Worm (Caenorhabditis elegans) whole organism, L4 larva: ENCODE data around the gene T23F6.3.

Experiments used
- F26F4.8 ChIP-seq: fragments of 200-800 bp; sonication (Bioruptor generic); conservative IDR thresholded peaks from 2 replicates; pipeline ENCODE4 v1.3.6; 2022; ENCODE audit warnings: missing genetic modification characterization, missing compliant biosample characterization
- F37D6.2 ChIP-seq: sonication (generic microtip); optimal IDR thresholded peaks from 2 replicates; lab custom pipeline; 2016; ENCODE audit warnings: mild to moderate bottlenecking, missing genetic modification characterization, missing compliant biosample characterization
- F49E8.2 ChIP-seq: sonication (generic microtip); optimal IDR thresholded peaks from 2 replicates; lab custom pipeline; 2016; ENCODE audit warnings: missing compliant biosample characterization, mild to moderate bottlenecking, missing genetic modification characterization, borderline replicate concordance
- R02D3.7 ChIP-seq: fragments of 150-350 bp; sonication (generic microtip); optimal IDR thresholded peaks from 3 replicates; lab custom pipeline; 2014; ENCODE audit warnings: missing biosample characterization, missing genetic modification characterization
- T20F7.1 ChIP-seq: fragments of 200-800 bp; sonication (Bioruptor generic); optimal IDR thresholded peaks from 2 replicates; lab custom pipeline; 2018; ENCODE audit warnings: mild to moderate bottlenecking, missing genetic modification characterization, missing compliant biosample characterization
- Y105C5A.15 ChIP-seq: fragments of 200-800 bp; sonication (Bioruptor generic); IDR thresholded peaks from 2 replicates; pipeline ENCODE4 v1.3.6; 2022; ENCODE audit warnings: missing genetic modification characterization, missing compliant biosample characterization
- Y5F2A.4 ChIP-seq: fragments of 200-800 bp; sonication (Bioruptor generic); optimal IDR thresholded peaks from 2 replicates; lab custom pipeline; 2018; ENCODE audit warnings: mild to moderate bottlenecking, missing genetic modification characterization, missing compliant biosample characterization
- Y75B8A.6 ChIP-seq: fragments of 200-800 bp; sonication (Bioruptor generic); IDR thresholded peaks from 2 replicates; pipeline ENCODE4 v1.3.6; 2022; ENCODE audit warnings: missing genetic modification reagents, missing genetic modification characterization, missing compliant biosample characterization
- ZK337.2 ChIP-seq: fragments of 200-800 bp; sonication (Bioruptor generic); IDR thresholded peaks from 2 replicates; pipeline ENCODE4 v1.3.6; 2022; ENCODE audit warnings: missing genetic modification reagents, missing genetic modification characterization, missing compliant biosample characterization
- aly-2 ChIP-seq: sonication (generic microtip); optimal IDR thresholded peaks from 2 replicates; lab custom pipeline; 2018; ENCODE audit warnings: missing biosample characterization, missing genetic modification characterization
- arid-1 ChIP-seq: fragments of 200-800 bp; sonication (Bioruptor generic); conservative IDR thresholded peaks from 2 replicates; pipeline ENCODE4 v1.3.6; 2022; ENCODE audit warnings: missing genetic modification reagents, missing genetic modification characterization, missing compliant biosample characterization
- ceh-44 ChIP-seq: fragments of 200-800 bp; sonication (Bioruptor generic); IDR thresholded peaks from 2 replicates; pipeline ENCODE4 v1.3.6; 2022; ENCODE audit warnings: missing genetic modification reagents, missing genetic modification characterization, missing compliant biosample characterization
- ces-1 ChIP-seq: fragments of 150-350 bp; sonication (generic microtip); optimal IDR thresholded peaks from 4 replicates; lab custom pipeline; 2014; ENCODE audit warnings: missing biosample characterization, missing genetic modification reagents, missing genetic modification characterization
- daf-16 ChIP-seq, 3 experiments: sonication (generic microtip); optimal IDR thresholded peaks; 2 replicates each; lab custom pipeline; 2016 to 2017; ENCODE audit warnings: missing genetic modification characterization in 3 of 3, missing genetic modification reagents in 3 of 3, mild to moderate bottlenecking in 2 of 3, missing compliant biosample characterization in 2 of 3, missing biosample characterization in 1 of 3, moderate library complexity in 1 of 3
- dmd-6 ChIP-seq: fragments of 200-800 bp; sonication (Bioruptor generic); IDR thresholded peaks from 2 replicates; pipeline ENCODE4 v1.3.6; 2022; ENCODE audit warnings: missing genetic modification reagents, missing genetic modification characterization, missing compliant biosample characterization
- dmd-9 ChIP-seq: fragments of 200-800 bp; sonication (Bioruptor generic); IDR thresholded peaks from 2 replicates; pipeline ENCODE4 v1.3.6; 2022; ENCODE audit warnings: missing genetic modification reagents, missing genetic modification characterization, missing compliant biosample characterization
- fkh-10 ChIP-seq: fragments of 150-350 bp; optimal IDR thresholded peaks from 2 replicates; lab custom pipeline; 2014; ENCODE audit warnings: missing biosample characterization, missing genetic modification reagents, missing genetic modification characterization
- gei-8 ChIP-seq: fragments of 200-800 bp; sonication (Bioruptor generic); optimal IDR thresholded peaks from 2 replicates; lab custom pipeline; 2018; ENCODE audit warnings: mild to moderate bottlenecking, missing genetic modification characterization, missing compliant biosample characterization
- hif-1 ChIP-seq, 2 experiments: sonication (generic microtip); optimal IDR thresholded peaks; 2 replicates each; lab custom pipeline; 2016 to 2017; ENCODE audit warnings: missing compliant biosample characterization in 2 of 2, missing genetic modification characterization in 2 of 2, missing genetic modification reagents in 2 of 2, missing genotype in 2 of 2, mild to moderate bottlenecking in 1 of 2
- hlh-11 ChIP-seq: fragments of 200-800 bp; sonication (Bioruptor generic); optimal IDR thresholded peaks from 2 replicates; lab custom pipeline; 2018; ENCODE audit warnings: mild to moderate bottlenecking, missing genetic modification characterization, missing compliant biosample characterization
- hmg-1.1 ChIP-seq: fragments of 200-800 bp; sonication (Bioruptor generic); IDR thresholded peaks from 2 replicates; pipeline ENCODE4 v1.3.6; 2022; ENCODE audit warnings: missing genetic modification reagents, missing genetic modification characterization, missing compliant biosample characterization
- lin-1 ChIP-seq: fragments of 200-800 bp; sonication (Bioruptor generic); IDR thresholded peaks from 2 replicates; pipeline ENCODE4 v1.3.6; 2022; ENCODE audit warnings: missing genetic modification reagents, missing genetic modification characterization, missing compliant biosample characterization
- lin-13 ChIP-seq: fragments of 150-350 bp; optimal IDR thresholded peaks from 2 replicates; lab custom pipeline; 2014; ENCODE audit warnings: missing biosample characterization, missing genetic modification reagents, missing genetic modification characterization
- lsy-2 ChIP-seq, 2 experiments: fragments of 150-350 bp in 1 of 2; sonication (generic microtip) in 1 of 2; optimal IDR thresholded peaks; 2 replicates each; lab custom pipeline; 2014 to 2017; ENCODE audit warnings: missing biosample characterization in 2 of 2, missing genetic modification characterization in 2 of 2
- madf-9 ChIP-seq: fragments of 200-800 bp; sonication (Bioruptor generic); conservative IDR thresholded peaks from 2 replicates; pipeline ENCODE4 v1.3.6; 2022; ENCODE audit warnings: missing genetic modification reagents, missing genetic modification characterization, missing compliant biosample characterization
- mes-2 ChIP-seq: sonication (generic microtip); optimal IDR thresholded peaks from 2 replicates; lab custom pipeline; 2016; ENCODE audit warnings: missing genotype, mild to moderate bottlenecking, missing genetic modification characterization, missing compliant biosample characterization; ENCODE audit not compliant: poor library complexity, severe bottlenecking
- mxl-2 ChIP-seq: fragments of 200-800 bp; sonication (Bioruptor generic); conservative IDR thresholded peaks from 2 replicates; pipeline ENCODE4 v1.3.6; 2022; ENCODE audit warnings: missing genetic modification reagents, missing genetic modification characterization, missing compliant biosample characterization
- mxl-3 ChIP-seq: fragments of 200-800 bp; sonication (Bioruptor generic); optimal IDR thresholded peaks from 2 replicates; lab custom pipeline; 2018; ENCODE audit warnings: mild to moderate bottlenecking, missing genetic modification characterization, missing compliant biosample characterization
- nhr-237 ChIP-seq: sonication (generic microtip); optimal IDR thresholded peaks from 2 replicates; lab custom pipeline; 2017; ENCODE audit warnings: missing biosample characterization, missing genetic modification characterization
- nhr-28 ChIP-seq: fragments of 150-350 bp; optimal IDR thresholded peaks from 2 replicates; lab custom pipeline; 2014; ENCODE audit warnings: missing biosample characterization, missing genetic modification characterization
- nhr-41 ChIP-seq: fragments of 200-800 bp; sonication (Bioruptor generic); IDR thresholded peaks from 2 replicates; pipeline ENCODE4 v1.3.6; 2022; ENCODE audit warnings: missing genetic modification reagents, missing genetic modification characterization, missing compliant biosample characterization
- nhr-42 ChIP-seq: fragments of 200-800 bp; sonication (Bioruptor generic); IDR thresholded peaks from 2 replicates; pipeline ENCODE4 v1.3.6; 2022; ENCODE audit warnings: missing genetic modification characterization, missing compliant biosample characterization
- nhr-6 ChIP-seq: fragments of 150-350 bp; optimal IDR thresholded peaks from 2 replicates; lab custom pipeline; 2014; ENCODE audit warnings: missing biosample characterization, missing genetic modification characterization
- nhr-76 ChIP-seq: fragments of 150-350 bp; optimal IDR thresholded peaks from 2 replicates; lab custom pipeline; 2014; ENCODE audit warnings: missing biosample characterization, missing genetic modification characterization
- nhr-77 ChIP-seq: fragments of 150-350 bp; optimal IDR thresholded peaks from 2 replicates; lab custom pipeline; 2014; ENCODE audit warnings: missing biosample characterization, missing genetic modification characterization
- pha-4 ChIP-seq, 2 experiments: fragments of 150-350 bp in 1 of 2; fragments of 200-800 bp in 1 of 2; sonication (Bioruptor generic) in 1 of 2; IDR thresholded peaks in 1 of 2; optimal IDR thresholded peaks in 1 of 2; 2 replicates each; pipeline versions ENCODE4 v1.3.6 to Lab custom; 2014 to 2022; ENCODE audit warnings: missing genetic modification characterization in 2 of 2, missing genetic modification reagents in 2 of 2, missing biosample characterization in 1 of 2, missing compliant biosample characterization in 1 of 2
- php-3 ChIP-seq: fragments of 200-800 bp; sonication (Bioruptor generic); IDR thresholded peaks from 2 replicates; pipeline ENCODE4 v1.3.6; 2022; ENCODE audit warnings: missing genetic modification reagents, missing genetic modification characterization, missing compliant biosample characterization
- pqm-1 ChIP-seq: sonication (generic microtip); optimal IDR thresholded peaks from 2 replicates; lab custom pipeline; 2017; ENCODE audit warnings: missing biosample characterization, missing genetic modification characterization
- rbr-2 ChIP-seq: sonication (generic microtip); optimal IDR thresholded peaks from 2 replicates; lab custom pipeline; 2016; ENCODE audit warnings: missing genotype, missing genetic modification characterization, missing compliant biosample characterization
- sdz-12 ChIP-seq: fragments of 200-800 bp; sonication (Bioruptor generic); optimal IDR thresholded peaks from 2 replicates; lab custom pipeline; 2018; ENCODE audit warnings: mild to moderate bottlenecking, missing genetic modification characterization, missing compliant biosample characterization
- skn-1 ChIP-seq: fragments of 150-350 bp; optimal IDR thresholded peaks from 2 replicates; lab custom pipeline; 2014; ENCODE audit warnings: missing biosample characterization, missing genetic modification characterization
- spr-3 ChIP-seq: fragments of 200-800 bp; sonication (Bioruptor generic); optimal IDR thresholded peaks from 2 replicates; lab custom pipeline; 2018; ENCODE audit warnings: mild to moderate bottlenecking, missing genetic modification characterization, missing compliant biosample characterization
- tag-97 ChIP-seq: fragments of 200-800 bp; sonication (Bioruptor generic); IDR thresholded peaks from 2 replicates; pipeline ENCODE4 v1.3.6; 2022; ENCODE audit warnings: missing genetic modification characterization, missing compliant biosample characterization
- tra-1 ChIP-seq: fragments of 200-800 bp; sonication (Bioruptor generic); IDR thresholded peaks from 2 replicates; pipeline ENCODE4 v1.3.6; 2022; ENCODE audit warnings: missing genetic modification reagents, missing genetic modification characterization, missing compliant biosample characterization
- unc-62 ChIP-seq, 3 experiments: fragments of 150-350 bp in 1 of 3; sonication (generic microtip); optimal IDR thresholded peaks in 2 of 3; peaks in 1 of 3; 1 replicate in 1 of 3; 2 replicates in 2 of 3; lab custom pipeline; 2014 to 2017; ENCODE audit warnings: missing biosample characterization in 3 of 3, missing genetic modification characterization in 3 of 3, missing genetic modification reagents in 3 of 3, missing genotype in 1 of 3
- zip-11 ChIP-seq: fragments of 200-800 bp; sonication (Bioruptor generic); IDR thresholded peaks from 2 replicates; pipeline ENCODE4 v1.3.6; 2022; ENCODE audit warnings: missing genetic modification characterization, missing compliant biosample characterization
- ztf-7 ChIP-seq: fragments of 150-350 bp; optimal IDR thresholded peaks from 2 replicates; lab custom pipeline; 2014; ENCODE audit warnings: missing biosample characterization, missing genetic modification characterization

The T23F6.3 gene

DNA sequence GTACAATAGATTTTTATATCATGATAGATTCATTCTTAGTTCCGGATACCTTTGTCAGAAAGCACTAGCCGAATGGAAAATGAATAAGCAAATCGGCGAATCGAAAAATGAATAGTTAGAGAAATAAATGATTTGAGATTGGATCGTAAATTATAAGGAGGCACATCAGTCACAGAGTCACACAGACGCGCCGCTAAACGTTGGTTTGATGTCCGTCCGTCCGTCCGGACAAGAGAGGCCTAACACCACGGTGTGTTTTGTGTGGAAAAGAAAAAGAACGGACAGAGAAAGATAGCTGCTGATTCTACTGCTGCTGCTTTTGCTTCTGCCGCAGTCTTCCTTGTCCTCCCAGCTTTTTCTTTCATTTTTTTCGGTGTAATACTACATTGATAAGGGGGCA lies 23.6 kb downstream of the T23F6.3 start:
- TF ChIP-seq hlh-11 (tag; lab: Kevin White, UChicago) (peak; percentile 37), R02D3.7 (tag; lab: Kevin White, UChicago) (no peak), dmd-6 (GFP tag; lab: Robert Waterston, UW) (0 out of 2 replicates have a peak, but pooled peaks have one; percentile 6), lin-13 (GFP tag; lab: Kevin White, UChicago) (no peak), madf-9 (GFP tag; lab: Robert Waterston, UW) (no peak), daf-16 (GFP tag; optimal IDR thresholded peaks at IDR 0.05; lab: Kevin White, UChicago) (no peak), daf-16 (tag; optimal IDR thresholded peaks at IDR 0.05; lab: Kevin White, UChicago) (peak; percentile 40), Y75B8A.6 (GFP tag; lab: Robert Waterston, UW) (no peak), nhr-28 (tag; lab: Kevin White, UChicago) (peak; percentile 45)

ce11 chrIV:12700204-12700603 lies 24.4 kb downstream of the T23F6.3 start:
- TF ChIP-seq ces-1 (GFP tag; lab: Kevin White, UChicago) (no peak), ZK337.2 (GFP tag; lab: Robert Waterston, UW) (no peak), hmg-1.1 (GFP tag; lab: Robert Waterston, UW) (no peak), pqm-1 (tag; lab: Kevin White, UChicago) (peak; percentile 60), Y5F2A.4 (GFP tag; lab: Kevin White, UChicago) (no peak), gei-8 (GFP tag; lab: Kevin White, UChicago) (no peak), rbr-2 (tag; lab: Kevin White, UChicago) (no peak), dmd-6 (GFP tag; lab: Robert Waterston, UW) (peak; percentile 46; the same call in 1 of the 2 replicates), hlh-11 (tag; lab: Kevin White, UChicago) (peak; percentile 53), nhr-42 (GFP tag; lab: Robert Waterston, UW) (no peak), aly-2 (no peak), R02D3.7 (tag; lab: Kevin White, UChicago) (no peak), lsy-2 (tag; optimal IDR thresholded peaks at IDR 0.05; lab: Kevin White, UChicago) (no peak), mxl-3 (GFP tag; lab: Kevin White, UChicago) (no peak), fkh-10 (GFP tag; lab: Kevin White, UChicago) (no peak), Y105C5A.15 (GFP tag; lab: Robert Waterston, UW) (no peak), nhr-41 (GFP tag; lab: Robert Waterston, UW) (peak; percentile 69; the same call in 1 of the 2 replicates), F37D6.2 (tag; lab: Kevin White, UChicago) (no peak), zip-11 (no peak), F26F4.8 (GFP tag; lab: Robert Waterston, UW) (no peak), ztf-7 (tag; lab: Kevin White, UChicago) (no peak), unc-62 (GFP tag; optimal IDR thresholded peaks at IDR 0.05 in 1 of 2; lab: Kevin White, UChicago) (no peak), unc-62 (tag; optimal IDR thresholded peaks at IDR 0.05; lab: Kevin White, UChicago) (no peak), pha-4 (GFP tag; IDR thresholded peaks at IDR 0.05; lab: Robert Waterston, UW) (no peak), pha-4 (tag; optimal IDR thresholded peaks at IDR 0.05; lab: Kevin White, UChicago) (no peak), arid-1 (GFP tag; lab: Robert Waterston, UW) (no peak), lin-1 (GFP tag; lab: Robert Waterston, UW) (no peak), tag-97 (GFP tag; lab: Robert Waterston, UW) (no peak), php-3 (GFP tag; lab: Robert Waterston, UW) (no peak), hif-1 (tag; optimal IDR thresholded peaks at IDR 0.05; lab: Kevin White, UChicago) (no peak), T20F7.1 (GFP tag; lab: Kevin White, UChicago) (no peak), nhr-77 (no peak), ceh-44 (GFP tag; lab: Robert Waterston, UW) (no peak), mxl-2 (GFP tag; lab: Robert Waterston, UW) (no peak), tra-1 (0 out of 2 replicates have a peak, but pooled peaks have one; percentile 38), spr-3 (GFP tag; lab: Kevin White, UChicago) (no peak), mes-2 (tag; lab: Kevin White, UChicago) (no peak), skn-1 (tag; lab: Kevin White, UChicago) (no peak), nhr-76 (tag; lab: Kevin White, UChicago) (no peak), F49E8.2 (tag; lab: Kevin White, UChicago) (no peak), sdz-12 (GFP tag; lab: Kevin White, UChicago) (no peak), nhr-237 (tag; lab: Kevin White, UChicago) (no peak), nhr-28 (tag; lab: Kevin White, UChicago) (peak; percentile 61), nhr-6 (tag; lab: Kevin White, UChicago) (no peak), dmd-9 (GFP tag; lab: Robert Waterston, UW) (no peak)
